Fruit fly (Drosophila melanogaster): ENCODE data around the gene CG5292.
A peak's percentile ranks its signal among the peaks of the same experiment; 100 is the strongest.

Gene CG5292

DNA sequence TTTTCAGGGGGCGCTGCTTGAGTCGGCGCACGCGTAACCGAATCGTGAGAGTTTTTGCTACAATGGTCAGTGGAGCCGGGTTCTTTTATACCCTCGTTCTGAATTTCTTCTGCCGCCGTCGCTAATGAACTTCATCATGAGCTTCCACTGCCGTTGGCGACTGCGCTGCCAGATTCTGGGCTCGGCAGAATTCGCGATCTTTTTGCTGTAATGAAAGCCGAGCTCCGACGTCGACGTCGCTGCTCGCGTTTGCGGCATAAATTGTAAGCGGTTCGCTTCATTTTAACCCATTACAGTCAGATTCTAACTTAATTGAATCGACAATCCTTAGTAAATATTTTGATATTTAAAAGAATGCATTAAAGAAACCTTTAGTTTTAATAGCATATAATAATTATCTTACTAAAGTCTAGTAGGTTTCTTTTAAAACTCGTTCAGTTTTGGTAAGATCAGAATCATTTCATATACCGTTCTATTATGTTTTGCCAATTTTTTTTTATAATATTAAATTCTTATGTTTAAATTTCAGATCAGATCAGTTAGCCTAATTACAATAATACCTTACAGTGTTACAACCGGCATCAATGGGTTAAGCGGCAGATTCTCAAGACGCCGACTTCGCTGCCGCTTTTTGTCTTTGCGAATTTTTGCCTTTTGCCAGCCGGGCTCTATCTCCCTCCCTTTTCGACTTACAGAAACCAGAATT lies 50.6 kb downstream of the CG5292 start, which contains the start of gene Mur89F (continued):
- peak; percentile 60 for TF ChIP-seq CG3032 (tag; optimal IDR thresholded peaks at IDR 0.05)
- peak; percentile 83 for TF ChIP-seq esn (GFP tag; optimal IDR thresholded peaks at IDR 0.05)
- no peak for TF ChIP-seq dac (GFP tag; optimal IDR thresholded peaks at IDR 0.05)
- TF ChIP-seq CG34406 (GFP tag; optimal IDR thresholded peaks at IDR 0.05), result peak; percentile 70
- peak; percentile 51 to 63 for TF ChIP-seq ss (GFP tag; optimal IDR thresholded peaks at IDR 0.05)
- peak; percentile 55 for TF ChIP-seq Sox14 (GFP tag; optimal IDR thresholded peaks at IDR 0.05)
- TF ChIP-seq dsx (GFP tag; optimal IDR thresholded peaks at IDR 0.05; ENCODE audit: poor library complexity, severe bottlenecking), result peak; percentile 56
- no peak for TF ChIP-seq CG6276 (GFP tag; optimal IDR thresholded peaks at IDR 0.05)
- TF ChIP-seq net (GFP tag; optimal IDR thresholded peaks at IDR 0.05), result peak; percentile 36
- TF ChIP-seq CG10631 (GFP tag; optimal IDR thresholded peaks at IDR 0.05), result peak; percentile 65
- peak; percentile 54 for TF ChIP-seq achi (GFP tag; optimal IDR thresholded peaks at IDR 0.05)
- TF ChIP-seq Lpt (GFP tag; optimal IDR thresholded peaks at IDR 0.05), result no peak
- peak; percentile 50 for TF ChIP-seq CG10669 (GFP tag; optimal IDR thresholded peaks at IDR 0.05)
- no peak for TF ChIP-seq CG11294 (GFP tag; IDR thresholded peaks at IDR 0.05)
- TF ChIP-seq Eip93F (GFP tag; optimal IDR thresholded peaks at IDR 0.05), result no peak
- 0 out of 2 replicates have a peak, but pooled peaks have one; percentile 27 for TF ChIP-seq CG15336 (GFP tag; IDR thresholded peaks at IDR 0.05)

All from whole organism, prepupa.